Fruit fly (Drosophila melanogaster) whole organism, embryonic: ENCODE measurements around the gene Frmd5.
A peak's percentile ranks its signal among the peaks of the same experiment; 100 is the strongest.

Source experiments
- Abd-B ChIP-seq: fragments of 200-800 bp; sonication (Bioruptor generic); optimal IDR thresholded peaks from 2 replicates; lab custom pipeline; 2018; ENCODE audit warnings: missing biosample characterization, mild to moderate bottlenecking, missing genetic modification characterization, moderate library complexity
- Bdp1 ChIP-seq: fragments of 200-800 bp; sonication (Bioruptor generic); optimal IDR thresholded peaks from 3 replicates; lab custom pipeline; 2016; ENCODE audit warnings: missing biosample characterization, missing genetic modification characterization
- CG10959 ChIP-seq: fragments of 200-800 bp; sonication (Bioruptor generic); IDR thresholded peaks from 2 replicates; pipeline ENCODE4 v1.3.6; 2022; ENCODE audit warnings: missing biosample characterization, missing genetic modification characterization
- CG11456 ChIP-seq: fragments of 200-800 bp; sonication (Bioruptor generic); IDR thresholded peaks from 3 replicates; pipeline ENCODE4 v1.3.6; 2022; ENCODE audit warnings: missing biosample characterization, missing genetic modification characterization
- CG1603 ChIP-seq: fragments of 200-800 bp; sonication (Bioruptor generic); optimal IDR thresholded peaks from 2 replicates; lab custom pipeline; 2019; ENCODE audit warnings: missing biosample characterization, mild to moderate bottlenecking, missing genetic modification characterization, moderate library complexity
- CG17328 ChIP-seq: fragments of 200-800 bp; sonication (Bioruptor generic); IDR thresholded peaks from 2 replicates; pipeline ENCODE4 v1.3.6; 2022; ENCODE audit warnings: missing biosample characterization, missing genetic modification characterization
- CG17912 ChIP-seq: fragments of 200-800 bp; sonication (Bioruptor generic); optimal IDR thresholded peaks from 2 replicates; lab custom pipeline; 2018; ENCODE audit warnings: missing biosample characterization, mild to moderate bottlenecking, missing genetic modification characterization
- CG18011 ChIP-seq: fragments of 200-800 bp; sonication (Bioruptor generic); optimal IDR thresholded peaks from 2 replicates; lab custom pipeline; 2017; ENCODE audit warnings: missing biosample characterization, missing genetic modification characterization, mild to moderate bottlenecking, moderate library complexity, missing genotype
- CG2116 ChIP-seq: fragments of 200-800 bp; sonication (Bioruptor generic); optimal IDR thresholded peaks from 3 replicates; lab custom pipeline; 2018; ENCODE audit warnings: missing biosample characterization, mild to moderate bottlenecking, missing genetic modification characterization
- CG2678 ChIP-seq: fragments of 200-800 bp; sonication (Bioruptor generic); optimal IDR thresholded peaks from 3 replicates; lab custom pipeline; 2019; ENCODE audit warnings: missing biosample characterization, mild to moderate bottlenecking, missing genetic modification characterization, moderate library complexity
- CG3995 ChIP-seq: fragments of 200-800 bp; sonication (Bioruptor generic); optimal IDR thresholded peaks from 3 replicates; lab custom pipeline; 2016; ENCODE audit warnings: missing biosample characterization, missing genetic modification characterization
- CG6765 ChIP-seq: fragments of 200-800 bp; sonication (Bioruptor generic); optimal IDR thresholded peaks from 3 replicates; lab custom pipeline; 2017; ENCODE audit warnings: missing biosample characterization, mild to moderate bottlenecking, missing genetic modification characterization
- CG7928 ChIP-seq: fragments of 200-800 bp; sonication (Bioruptor generic); optimal IDR thresholded peaks from 2 replicates; lab custom pipeline; 2017; ENCODE audit warnings: missing biosample characterization, mild to moderate bottlenecking, missing genetic modification characterization
- Dek ChIP-seq: fragments of 200-800 bp; sonication (Bioruptor generic); optimal IDR thresholded peaks from 3 replicates; lab custom pipeline; 2019; ENCODE audit warnings: missing biosample characterization, mild to moderate bottlenecking, missing genetic modification characterization, moderate library complexity
- Doc2 ChIP-seq: fragments of 200-800 bp; sonication (Bioruptor generic); IDR thresholded peaks from 2 replicates; pipeline ENCODE4 v1.3.6; 2022; ENCODE audit warnings: missing biosample characterization, missing genetic modification characterization
- Ets97D ChIP-seq: fragments of 200-800 bp; sonication (Bioruptor generic); optimal IDR thresholded peaks from 3 replicates; lab custom pipeline; 2016; ENCODE audit warnings: missing biosample characterization, missing genetic modification characterization
- Gug ChIP-seq: fragments of 200-800 bp; sonication (Bioruptor generic); IDR thresholded peaks from 4 replicates; pipeline ENCODE4 v1.3.6; 2022; ENCODE audit warnings: missing biosample characterization, missing genetic modification characterization
- HLH3B ChIP-seq: fragments of 200-800 bp; sonication (Bioruptor generic); IDR thresholded peaks from 2 replicates; pipeline ENCODE4 v1.3.6; 2022; ENCODE audit warnings: missing biosample characterization, missing genetic modification characterization
- Hand ChIP-seq: fragments of 200-800 bp; sonication (Bioruptor generic); optimal IDR thresholded peaks from 2 replicates; lab custom pipeline; 2017; ENCODE audit warnings: mild to moderate bottlenecking, missing biosample characterization, missing genetic modification reagents, missing genetic modification characterization
- MESR4 ChIP-seq: fragments of 200-800 bp; sonication (Bioruptor generic); optimal IDR thresholded peaks from 2 replicates; lab custom pipeline; 2018; ENCODE audit warnings: missing biosample characterization, mild to moderate bottlenecking, missing genetic modification characterization, moderate library complexity
- Mes4 ChIP-seq: fragments of 200-800 bp; sonication (Bioruptor generic); optimal IDR thresholded peaks from 2 replicates; lab custom pipeline; 2016; ENCODE audit warnings: missing biosample characterization, missing genetic modification characterization
- Myb ChIP-seq: fragments of 200-800 bp; sonication (Bioruptor generic); optimal IDR thresholded peaks from 2 replicates; lab custom pipeline; 2016; ENCODE audit warnings: missing biosample characterization, missing genetic modification characterization
- Nf-YB ChIP-seq: fragments of 200-800 bp; sonication (Bioruptor generic); optimal IDR thresholded peaks from 3 replicates; lab custom pipeline; 2019; ENCODE audit warnings: missing biosample characterization, mild to moderate bottlenecking, missing genetic modification characterization, moderate library complexity
- Oli ChIP-seq: fragments of 200-800 bp; sonication (Bioruptor generic); optimal IDR thresholded peaks from 2 replicates; lab custom pipeline; 2018; ENCODE audit warnings: missing biosample characterization, mild to moderate bottlenecking, missing genetic modification characterization, moderate library complexity
- PHDP ChIP-seq: fragments of 200-800 bp; sonication (Bioruptor generic); optimal IDR thresholded peaks from 3 replicates; lab custom pipeline; 2018; ENCODE audit warnings: missing biosample characterization, mild to moderate bottlenecking, missing genetic modification characterization, moderate library complexity
- Ravus ChIP-seq: fragments of 200-800 bp; sonication (Bioruptor generic); IDR thresholded peaks from 2 replicates; pipeline ENCODE4 v1.3.6; 2022; ENCODE audit warnings: missing biosample characterization, missing genetic modification characterization
- Side ChIP-seq: fragments of 200-800 bp; sonication (Bioruptor generic); optimal IDR thresholded peaks from 2 replicates; lab custom pipeline; 2016; ENCODE audit warnings: missing biosample characterization, missing genetic modification characterization
- TFAM ChIP-seq: fragments of 200-800 bp; sonication (Bioruptor generic); optimal IDR thresholded peaks from 2 replicates; lab custom pipeline; 2017; ENCODE audit warnings: missing biosample characterization, missing genetic modification characterization, inconsistent platforms
- Vsx1 ChIP-seq: fragments of 200-800 bp; sonication (Bioruptor generic); optimal IDR thresholded peaks from 2 replicates; lab custom pipeline; 2017; ENCODE audit warnings: missing biosample characterization, mild to moderate bottlenecking, missing genetic modification characterization, missing genetic modification reagents
- Xbp1 ChIP-seq: fragments of 200-800 bp; sonication (Bioruptor generic); optimal IDR thresholded peaks from 3 replicates; lab custom pipeline; 2016; ENCODE audit warnings: missing biosample characterization, mild to moderate bottlenecking, missing genetic modification characterization
- Xrp1 ChIP-seq: fragments of 200-800 bp; sonication (Bioruptor generic); IDR thresholded peaks from 2 replicates; pipeline ENCODE4 v1.3.6; 2022; ENCODE audit warnings: missing biosample characterization, missing genetic modification characterization
- bsh ChIP-seq, 2 experiments: fragments of 200-800 bp; sonication (Bioruptor generic); optimal IDR thresholded peaks; 2 replicates each; lab custom pipeline; 2017 to 2018; ENCODE audit warnings: mild to moderate bottlenecking in 2 of 2, missing biosample characterization in 2 of 2, missing genetic modification characterization in 2 of 2, moderate library complexity in 1 of 2
- cad ChIP-seq: fragments of >200 bp; optimal IDR thresholded peaks from 2 replicates; lab custom pipeline; 2017; ENCODE audit warnings: missing biosample characterization, missing genetic modification characterization
- cg ChIP-seq: fragments of 200-800 bp; sonication (Bioruptor generic); optimal IDR thresholded peaks from 3 replicates; lab custom pipeline; 2019; ENCODE audit warnings: missing biosample characterization, mild to moderate bottlenecking, missing genetic modification characterization, moderate library complexity
- dati ChIP-seq: fragments of 200-800 bp; sonication (Bioruptor generic); IDR thresholded peaks from 2 replicates; pipeline ENCODE4 v1.3.6; 2022; ENCODE audit warnings: missing biosample characterization, missing genetic modification characterization
- dm ChIP-seq: fragments of 200-800 bp; sonication (Bioruptor generic); optimal IDR thresholded peaks from 3 replicates; lab custom pipeline; 2016; ENCODE audit warnings: missing biosample characterization, missing genetic modification characterization
- dysf ChIP-seq: fragments of 200-800 bp; sonication (Bioruptor generic); IDR thresholded peaks from 3 replicates; pipeline ENCODE4 v1.3.6; 2022; ENCODE audit warnings: missing biosample characterization, missing genetic modification characterization
- ftz-f1 ChIP-seq: fragments of 200-800 bp; sonication (Bioruptor generic); optimal IDR thresholded peaks from 2 replicates; lab custom pipeline; 2016; ENCODE audit warnings: missing biosample characterization, missing genetic modification characterization
- kay ChIP-seq: fragments of 200-800 bp; sonication (Bioruptor generic); optimal IDR thresholded peaks from 2 replicates; lab custom pipeline; 2016; ENCODE audit warnings: missing biosample characterization, missing genetic modification characterization
- lab ChIP-seq: fragments of 200-800 bp; sonication (Bioruptor generic); optimal IDR thresholded peaks from 3 replicates; lab custom pipeline; 2017; ENCODE audit warnings: missing biosample characterization, missing genetic modification characterization, mild to moderate bottlenecking, moderate library complexity, missing genetic modification reagents
- lola ChIP-seq, 3 experiments: fragments of >200 bp in 2 of 3; fragments of 200-800 bp in 1 of 3; sonication (Bioruptor generic) in 1 of 3; optimal IDR thresholded peaks; 2 replicates each; lab custom pipeline; 2017 to 2019; ENCODE audit warnings: missing biosample characterization in 3 of 3, missing genetic modification characterization in 3 of 3, mild to moderate bottlenecking in 1 of 3, moderate library complexity in 1 of 3
- p53 ChIP-seq: fragments of 200-800 bp; sonication (Bioruptor generic); optimal IDR thresholded peaks from 2 replicates; lab custom pipeline; 2016; ENCODE audit warnings: missing biosample characterization, missing genetic modification characterization
- ranshi ChIP-seq: fragments of 200-800 bp; sonication (Bioruptor generic); IDR thresholded peaks from 2 replicates; pipeline ENCODE4 v1.3.6; 2022; ENCODE audit warnings: missing biosample characterization, missing genetic modification characterization
- rib ChIP-seq: fragments of 200-800 bp; sonication (Bioruptor generic); IDR thresholded peaks from 2 replicates; pipeline ENCODE4 v1.3.6; 2022; ENCODE audit warnings: missing biosample characterization, missing genetic modification characterization
- slbo ChIP-seq: fragments of 200-800 bp; sonication (Bioruptor generic); IDR thresholded peaks from 2 replicates; pipeline ENCODE4 v1.3.6; 2022; ENCODE audit warnings: missing biosample characterization, missing genetic modification characterization
- tup ChIP-seq: fragments of 200-800 bp; sonication (Bioruptor generic); optimal IDR thresholded peaks from 2 replicates; lab custom pipeline; 2016; ENCODE audit warnings: missing biosample characterization, mild to moderate bottlenecking, missing genetic modification characterization, moderate library complexity
- tx ChIP-seq: fragments of 200-800 bp; sonication (Bioruptor generic); optimal IDR thresholded peaks from 2 replicates; lab custom pipeline; 2016; ENCODE audit warnings: missing biosample characterization, missing genetic modification characterization
- unc-4 ChIP-seq: fragments of 200-800 bp; sonication (Bioruptor generic); IDR thresholded peaks from 2 replicates; pipeline ENCODE4 v1.3.6; 2022; ENCODE audit warnings: missing biosample characterization, missing genetic modification characterization; ENCODE audit not compliant: partially characterized antibody
- usp ChIP-seq: fragments of >200 bp; optimal IDR thresholded peaks from 2 replicates; lab custom pipeline; 2017; ENCODE audit warnings: missing biosample characterization, missing genetic modification characterization
- vvl ChIP-seq: fragments of 200-800 bp; sonication (Bioruptor generic); IDR thresholded peaks from 2 replicates; pipeline ENCODE4 v1.3.6; 2022; ENCODE audit warnings: missing biosample characterization, missing genetic modification characterization
- zfh1 ChIP-seq: fragments of 200-800 bp; sonication (Bioruptor generic); IDR thresholded peaks from 3 replicates; pipeline ENCODE4 v1.3.6; 2022; ENCODE audit warnings: missing biosample characterization, missing genetic modification characterization

Frmd5 gene

DNA sequence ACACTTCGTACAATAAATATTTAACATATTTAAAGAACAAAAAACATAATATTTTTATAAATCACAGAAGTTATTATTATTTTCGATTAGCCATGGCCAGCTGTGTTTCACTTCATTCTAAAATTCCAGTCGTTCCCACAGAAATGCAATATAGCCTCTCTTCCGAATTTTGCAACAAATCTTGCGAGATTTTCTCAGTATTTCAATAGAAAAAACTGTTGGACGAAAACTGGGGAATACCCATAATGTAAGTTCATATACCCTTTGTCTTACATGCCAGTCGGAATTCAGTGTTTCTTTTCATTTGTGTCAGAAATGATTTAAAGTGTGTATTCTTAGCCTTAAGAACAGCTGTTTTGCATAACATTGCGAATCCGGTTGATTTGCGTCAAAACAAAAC lies 12.3 kb downstream of the Frmd5 start, which contains the start of the genes CtsL4 and ClpP (continued):
- peak; percentile 65 for TF ChIP-seq CG2116 (GFP tag; lab: Kevin White, UChicago)
- TF ChIP-seq cad: no peak
- no peak for TF ChIP-seq CG7928 (GFP tag; lab: Kevin White, UChicago)
- TF ChIP-seq ftz-f1 (GFP tag; lab: Kevin White, UChicago): no peak
- no peak for TF ChIP-seq CG18011
- TF ChIP-seq unc-4 (GFP tag; lab: Robert Waterston, UW): no peak
- TF ChIP-seq Oli (tag; lab: Kevin White, UChicago): peak; percentile 45
- TF ChIP-seq Bdp1: no peak
- TF ChIP-seq Vsx1 (GFP tag; lab: Kevin White, UChicago): no peak
- TF ChIP-seq Doc2 (GFP tag; lab: Robert Waterston, UW): no peak
- TF ChIP-seq CG17328 (GFP tag; lab: Robert Waterston, UW): 0 out of 2 replicates have a peak, but pooled peaks have one; percentile 27
- peak; percentile 33; the same call in 1 of the 2 replicates for TF ChIP-seq Xrp1
- no peak for TF ChIP-seq CG6765 (GFP tag; lab: Kevin White, UChicago)
- no peak for TF ChIP-seq CG2678 (tag; lab: Kevin White, UChicago)
- no peak for TF ChIP-seq Mes4 (GFP tag; lab: Kevin White, UChicago)
- TF ChIP-seq dati: no peak
- peak; percentile 50; the same call in 2 of the 3 replicates for TF ChIP-seq dysf (GFP tag; lab: Robert Waterston, UW)
- no peak for TF ChIP-seq tup (GFP tag; lab: Kevin White, UChicago)
- TF ChIP-seq HLH3B (GFP tag; lab: Robert Waterston, UW): no peak
- peak; percentile 27 for TF ChIP-seq CG3995 (GFP tag; lab: Kevin White, UChicago)
- TF ChIP-seq Gug (GFP tag; lab: Robert Waterston, UW): peak; percentile 47; the same call in 2 of the 4 replicates
- TF ChIP-seq Side (GFP tag; lab: Kevin White, UChicago): no peak
- no peak for TF ChIP-seq usp (GFP tag; lab: Kevin White, UChicago)
- peak in 1 of 2 experiments; percentile 33 for TF ChIP-seq bsh (GFP tag; optimal IDR thresholded peaks at IDR 0.05; lab: Kevin White, UChicago)
- TF ChIP-seq Dek (tag; lab: Kevin White, UChicago): peak; percentile 33
- TF ChIP-seq Ravus: no peak
- peak; percentile 43 for TF ChIP-seq Ets97D (GFP tag; lab: Kevin White, UChicago)
- peak; percentile 35; the same call in 1 of the 3 replicates for TF ChIP-seq CG11456
- TF ChIP-seq CG17912 (GFP tag; lab: Kevin White, UChicago): peak; percentile 23
- TF ChIP-seq p53: no peak
- peak; percentile 76 for TF ChIP-seq slbo
- TF ChIP-seq Abd-B (GFP tag; lab: Kevin White, UChicago): peak; percentile 46
- TF ChIP-seq lola (GFP tag; optimal IDR thresholded peaks at IDR 0.05; lab: Kevin White, UChicago): peak in 1 of 3 experiments; percentile 43
- TF ChIP-seq kay (GFP tag; lab: Kevin White, UChicago): peak; percentile 13
- TF ChIP-seq ranshi: no peak
- peak; percentile 100 for TF ChIP-seq CG1603
- TF ChIP-seq Myb: peak; percentile 15
- TF ChIP-seq MESR4 (GFP tag; lab: Kevin White, UChicago): no peak
- peak; percentile 74 for TF ChIP-seq vvl
- no peak for TF ChIP-seq Hand
- TF ChIP-seq lab (GFP tag; lab: Kevin White, UChicago): no peak
- no peak for TF ChIP-seq cg
- TF ChIP-seq tx: peak; percentile 13
- TF ChIP-seq dm (GFP tag; lab: Kevin White, UChicago): no peak
- TF ChIP-seq zfh1: peak; percentile 25; the same call in 1 of the 3 replicates
- TF ChIP-seq rib (GFP tag; lab: Robert Waterston, UW): peak; percentile 83
- no peak for TF ChIP-seq CG10959 (GFP tag; lab: Robert Waterston, UW)
- TF ChIP-seq TFAM: no peak
- TF ChIP-seq Xbp1 (GFP tag; lab: Kevin White, UChicago): peak; percentile 71
- peak; percentile 51 for TF ChIP-seq Nf-YB
- no peak for TF ChIP-seq PHDP (tag; lab: Kevin White, UChicago)
